Worm (Caenorhabditis elegans) whole organism, midembryonic: ENCODE results near the gene Y53F4B.27.

Experiments
- cog-1 ChIP-seq: sonication (generic microtip); optimal IDR thresholded peaks from 2 replicates; lab custom pipeline; 2016; ENCODE audit warnings: missing genetic modification characterization, missing compliant biosample characterization
- ztf-23 ChIP-seq: fragments of 200-800 bp; sonication (Bioruptor generic); IDR thresholded peaks from 2 replicates; pipeline ENCODE4 v1.3.6; 2022; ENCODE audit warnings: missing genetic modification reagents, missing genetic modification characterization, missing compliant biosample characterization

ce11 chrII:15158364-15158763 lies 12.7 kb downstream of the Y53F4B.27 start:
- no peak for TF ChIP-seq cog-1 (tag; lab: Kevin White, UChicago)
- TF ChIP-seq ztf-23 (GFP tag; lab: Robert Waterston, UW): no peak
